Fruit fly (Drosophila melanogaster): ENCODE data around the gene CG13786.
A peak's percentile ranks its signal among the peaks of the same experiment; 100 is the strongest.

The CG13786 gene

DNA sequence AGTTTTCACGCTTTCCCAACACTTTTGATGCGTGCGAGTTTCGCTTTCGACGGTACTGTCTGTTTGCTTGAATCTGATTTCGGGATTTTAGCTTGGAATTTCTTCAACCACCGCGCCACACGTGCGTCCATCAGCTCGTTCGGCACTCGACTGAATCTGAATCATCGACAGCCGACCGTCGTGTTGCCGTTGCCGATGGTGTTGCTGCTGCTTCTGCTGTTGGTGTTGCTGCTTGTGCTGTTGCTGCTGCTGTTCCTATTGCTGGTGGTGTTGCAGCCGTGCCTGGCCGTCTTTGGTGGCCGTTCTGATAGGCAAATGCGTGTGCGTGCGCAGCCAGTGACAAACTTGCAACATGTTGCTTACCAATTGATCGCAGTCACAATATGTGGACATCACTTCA is 24.2 kb upstream of the CG13786 start, which contains the start of gene Wnt4 (continued):
- TF ChIP-seq Hr51 (GFP tag; optimal IDR thresholded peaks at IDR 0.05) (no peak), Bgb (GFP tag; IDR thresholded peaks at IDR 0.05; ENCODE audit: partially characterized antibody) (peak; percentile 44; the same call in 1 of the 2 replicates), pho (GFP tag; optimal IDR thresholded peaks at IDR 0.05) (no peak), NfI (GFP tag; optimal IDR thresholded peaks at IDR 0.05) (no peak), CG13287 (GFP tag; IDR thresholded peaks at IDR 0.05; ENCODE audit: partially characterized antibody) (no peak; the same call in 1 of the 2 replicates), CG10462 (GFP tag; optimal IDR thresholded peaks at IDR 0.05) (no peak), CG1529 (GFP tag; optimal IDR thresholded peaks at IDR 0.05) (no peak), Med (GFP tag) (peak; percentile 77), chm (GFP tag; IDR thresholded peaks at IDR 0.05) (peak; percentile 65), CG12155 (GFP tag; optimal IDR thresholded peaks at IDR 0.05) (no peak), nerfin-1 (tag; optimal IDR thresholded peaks at IDR 0.05) (no peak), CG2120 (GFP tag; optimal IDR thresholded peaks at IDR 0.05) (no peak), Doc3 (GFP tag; IDR thresholded peaks at IDR 0.05; ENCODE audit: partially characterized antibody) (0 out of 3 replicates have a peak, but pooled peaks have one; percentile 22), Sox102F (GFP tag; optimal IDR thresholded peaks at IDR 0.05) (no peak), pnt (GFP tag; optimal IDR thresholded peaks at IDR 0.05) (no peak), aop (GFP tag; IDR thresholded peaks at IDR 0.05) (no peak), pb (GFP tag; optimal IDR thresholded peaks at IDR 0.05) (no peak), chinmo (GFP tag; IDR thresholded peaks at IDR 0.05; ENCODE audit: partially characterized antibody) (0 out of 4 replicates have a peak, but pooled peaks have one; percentile 27), unpg (GFP tag; optimal IDR thresholded peaks at IDR 0.05) (no peak), CG6854 (GFP tag; optimal IDR thresholded peaks at IDR 0.05) (no peak), CG4404 (GFP tag; IDR thresholded peaks at IDR 0.05) (no peak), shn (GFP tag; optimal IDR thresholded peaks at IDR 0.05) (no peak), CG8388 (GFP tag; optimal IDR thresholded peaks at IDR 0.05) (no peak), Stat92E (GFP tag; optimal IDR thresholded peaks at IDR 0.05) (no peak), CG13424 (tag; optimal IDR thresholded peaks at IDR 0.05) (no peak), CG8478 (optimal IDR thresholded peaks at IDR 0.05) (no peak), Dbx (GFP tag; IDR thresholded peaks at IDR 0.05) (no peak), Adf1 (GFP tag; IDR thresholded peaks at IDR 0.05) (peak; percentile 40; the same call in 1 of the 2 replicates), CG16863 (GFP tag; optimal IDR thresholded peaks at IDR 0.05) (no peak), Lim3 (GFP tag; IDR thresholded peaks at IDR 0.05) (no peak), CG17328 (GFP tag; IDR thresholded peaks at IDR 0.05) (0 out of 2 replicates have a peak, but pooled peaks have one; percentile 8), gce (GFP tag; IDR thresholded peaks at IDR 0.05) (no peak), bigmax (GFP tag; optimal IDR thresholded peaks at IDR 0.05) (no peak), CG15696 (tag; optimal IDR thresholded peaks at IDR 0.05) (no peak), CG1647 (GFP tag; optimal IDR thresholded peaks at IDR 0.05) (no peak), Awh (GFP tag; IDR thresholded peaks at IDR 0.05) (no peak), Drgx (GFP tag; IDR thresholded peaks at IDR 0.05) (no peak), run (tag; optimal IDR thresholded peaks at IDR 0.05) (no peak), CG10274 (GFP tag; optimal IDR thresholded peaks at IDR 0.05) (no peak), CG13775 (GFP tag; optimal IDR thresholded peaks at IDR 0.05) (no peak), gcm2 (GFP tag; optimal IDR thresholded peaks at IDR 0.05) (no peak), CG10431 (GFP tag; optimal IDR thresholded peaks at IDR 0.05) (no peak), CG4854 (GFP tag; optimal IDR thresholded peaks at IDR 0.05) (no peak), CG11560 (tag; IDR thresholded peaks at IDR 0.05) (no peak), CG34376 (GFP tag; optimal IDR thresholded peaks at IDR 0.05) (no peak), z (GFP tag; IDR thresholded peaks at IDR 0.05) (0 out of 3 replicates have a peak, but pooled peaks have one; percentile 15), CG31441 (GFP tag; IDR thresholded peaks at IDR 0.05) (no peak), ato (GFP tag; IDR thresholded peaks at IDR 0.05; ENCODE audit: partially characterized antibody) (peak; percentile 35; the same call in 1 of the 2 replicates), stwl (tag; optimal IDR thresholded peaks at IDR 0.05) (peak; percentile 89), CG2116 (GFP tag; optimal IDR thresholded peaks at IDR 0.05) (no peak), Side (GFP tag; optimal IDR thresholded peaks at IDR 0.05) (no peak)
